Comparison of ENCODE assay signal across 3 worm cellular contexts in the genomic region with DNA sequence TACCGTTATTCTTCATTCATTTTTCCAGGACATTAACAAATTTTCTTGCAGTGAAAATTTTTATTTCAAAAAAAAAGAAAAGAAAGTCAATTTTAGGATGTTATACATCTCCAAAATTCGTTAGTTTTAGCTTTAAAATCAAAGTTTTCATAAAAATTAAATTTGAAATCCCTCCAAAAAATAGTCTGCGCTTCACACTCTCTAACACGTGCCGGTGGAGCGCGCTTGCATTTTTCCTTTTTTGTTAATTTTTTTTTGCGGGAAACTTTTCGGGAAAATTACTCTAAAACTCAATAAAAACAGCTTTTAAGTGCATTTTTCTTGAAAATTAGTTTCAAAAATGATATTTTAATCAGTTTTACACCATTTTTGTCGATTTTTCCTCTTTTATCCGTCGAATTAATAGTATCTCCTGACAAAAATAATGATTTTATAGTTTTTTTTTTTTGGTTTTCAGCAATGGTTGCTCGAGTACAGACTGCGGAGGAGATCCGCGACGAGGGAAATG.
TF ChIP-seq lines count a peak whose summit lies in the region.

A gene (plus strand): TSS at position 458 of the 508 bp plus-strand sequence.

TF ChIP-seq in whole organism, L1 larva, 84 proteins besides CTCF, POLR2A, EP300 and RAD21 (continued from another document):
- TF ChIP-seq mab-9 (GFP tag; IDR thresholded peaks at IDR 0.05; lab: Robert Waterston, UW) (no peak), dpl-1 (GFP tag; optimal IDR thresholded peaks at IDR 0.05; lab: Kevin White, UChicago) (peak; percentile 91 to 94 (median 92)), fkh-4 (tag; optimal IDR thresholded peaks at IDR 0.05; lab: Kevin White, UChicago; ENCODE audit: borderline replicate concordance) (no peak), zip-4 (GFP tag; optimal IDR thresholded peaks at IDR 0.05; lab: Kevin White, UChicago) (no peak), unc-62 (GFP tag; optimal IDR thresholded peaks at IDR 0.05; lab: Kevin White, UChicago) (no peak), efl-1 (optimal IDR thresholded peaks at IDR 0.05; lab: Kevin White, UChicago) (peak; percentile 79 to 94), efl-1 (GFP tag; optimal IDR thresholded peaks at IDR 0.05 in 1 of 2; lab: Kevin White, UChicago) (peak; percentile 93 to 99), fkh-10 (GFP tag; optimal IDR thresholded peaks at IDR 0.05; lab: Kevin White, UChicago) (no peak), jun-1 (tag; optimal IDR thresholded peaks at IDR 0.05; lab: Kevin White, UChicago) (peak; percentile 18), fos-1 (tag; optimal IDR thresholded peaks at IDR 0.05; lab: Kevin White, UChicago) (peak; percentile 35), tbx-2 (tag; optimal IDR thresholded peaks at IDR 0.05; lab: Kevin White, UChicago) (peak; percentile 40), ceh-82 (tag; optimal IDR thresholded peaks at IDR 0.05; lab: Kevin White, UChicago) (peak; percentile 38 to 73 (median 64)), nhr-77 (tag; optimal IDR thresholded peaks at IDR 0.05; lab: Kevin White, UChicago) (peak; percentile 7), elt-3 (tag; optimal IDR thresholded peaks at IDR 0.05; lab: Kevin White, UChicago) (peak in 1 of 6 experiments; percentile 17), ceh-90 (tag; optimal IDR thresholded peaks at IDR 0.05; lab: Kevin White, UChicago) (no peak), lin-39 (tag; optimal IDR thresholded peaks at IDR 0.05; lab: Kevin White, UChicago) (peak; percentile 19), C04F5.9 (tag; optimal IDR thresholded peaks at IDR 0.05; lab: Kevin White, UChicago) (no peak), nhr-71 (tag; optimal IDR thresholded peaks at IDR 0.05; lab: Kevin White, UChicago) (peak; percentile 66), xbp-1 (tag; optimal IDR thresholded peaks at IDR 0.05; lab: Kevin White, UChicago) (peak; percentile 36), dsc-1 (tag; optimal IDR thresholded peaks at IDR 0.05; lab: Kevin White, UChicago) (no peak), skn-1 (tag; optimal IDR thresholded peaks at IDR 0.05; lab: Kevin White, UChicago) (peak; percentile 49), lsy-2 (tag; optimal IDR thresholded peaks at IDR 0.05; lab: Kevin White, UChicago) (peak; percentile 61 to 82), nhr-237 (tag; optimal IDR thresholded peaks at IDR 0.05; lab: Kevin White, UChicago) (peak; percentile 21), nhr-47 (tag; optimal IDR thresholded peaks at IDR 0.05; lab: Kevin White, UChicago) (peak; percentile 63), lin-35 (GFP tag; optimal IDR thresholded peaks at IDR 0.05; lab: Kevin White, UChicago) (peak; percentile 94 to 96), isw-1 (GFP tag; IDR thresholded peaks at IDR 0.05; lab: Robert Waterston, UW) (peak; percentile 42)

TF ChIP-seq in whole organism, L3 larva, 47 proteins besides CTCF, POLR2A, EP300 and RAD21 (continued from another document):
- peak; percentile 67 for TF ChIP-seq nfya-1 (tag; optimal IDR thresholded peaks at IDR 0.05; lab: Kevin White, UChicago; ENCODE audit: insufficient read depth)
TF ChIP-seq in whole organism, L3 larva: peak in this region for 4.

TF ChIP-seq in whole organism, L4 larva, 104 proteins besides CTCF, POLR2A, EP300 and RAD21 (continued from another document):
- TF ChIP-seq pha-4 (GFP tag; IDR thresholded peaks at IDR 0.05; lab: Robert Waterston, UW) (no peak), pha-4 (tag; optimal IDR thresholded peaks at IDR 0.05; lab: Kevin White, UChicago) (no peak), zip-11 (GFP tag; IDR thresholded peaks at IDR 0.05; lab: Robert Waterston, UW) (no peak), spr-1 (tag; optimal IDR thresholded peaks at IDR 0.05; lab: Kevin White, UChicago) (no peak), nhr-6 (tag; optimal IDR thresholded peaks at IDR 0.05; lab: Kevin White, UChicago) (peak; percentile 26), hif-1 (tag; optimal IDR thresholded peaks at IDR 0.05; lab: Kevin White, UChicago) (no peak), attf-4 (tag; optimal IDR thresholded peaks at IDR 0.05; lab: Kevin White, UChicago) (no peak), lin-29 (GFP tag; IDR thresholded peaks at IDR 0.05; lab: Robert Waterston, UW) (no peak), lin-38 (GFP tag; IDR thresholded peaks at IDR 0.05; lab: Robert Waterston, UW) (peak; percentile 92), lim-7 (GFP tag; IDR thresholded peaks at IDR 0.05; lab: Robert Waterston, UW) (no peak), mxl-3 (GFP tag; optimal IDR thresholded peaks at IDR 0.05; lab: Kevin White, UChicago) (no peak), ceh-32 (tag; optimal IDR thresholded peaks at IDR 0.05; lab: Kevin White, UChicago; ENCODE audit: poor library complexity) (no peak), aly-2 (tag; optimal IDR thresholded peaks at IDR 0.05; lab: Kevin White, UChicago) (no peak), dpl-1 (GFP tag; optimal IDR thresholded peaks at IDR 0.05; lab: Kevin White, UChicago) (peak; percentile 88), aha-1 (tag; lab: Kevin White, UChicago) (peak; percentile 14), rbr-2 (tag; optimal IDR thresholded peaks at IDR 0.05; lab: Kevin White, UChicago) (no peak), F37D6.2 (tag; optimal IDR thresholded peaks at IDR 0.05; lab: Kevin White, UChicago) (no peak), dmd-9 (GFP tag; IDR thresholded peaks at IDR 0.05; lab: Robert Waterston, UW) (no peak), jun-1 (tag; optimal IDR thresholded peaks at IDR 0.05; lab: Kevin White, UChicago) (no peak), vab-7 (GFP tag; IDR thresholded peaks at IDR 0.05; lab: Robert Waterston, UW) (no peak), mxl-2 (GFP tag; conservative IDR thresholded peaks at IDR 0.05; lab: Robert Waterston, UW) (no peak), ceh-44 (GFP tag; IDR thresholded peaks at IDR 0.05; lab: Robert Waterston, UW) (no peak), Y105C5A.15 (GFP tag; IDR thresholded peaks at IDR 0.05; lab: Robert Waterston, UW) (no peak), php-3 (GFP tag; IDR thresholded peaks at IDR 0.05; lab: Robert Waterston, UW) (no peak), zfp-3 (GFP tag; conservative IDR thresholded peaks at IDR 0.05; lab: Robert Waterston, UW) (no peak), ceh-28 (tag; optimal IDR thresholded peaks at IDR 0.05; lab: Kevin White, UChicago) (no peak), D1046.2 (GFP tag; IDR thresholded peaks at IDR 0.05; lab: Robert Waterston, UW) (no peak), egl-27 (tag; optimal IDR thresholded peaks at IDR 0.05; lab: Kevin White, UChicago) (no peak), nhr-25 (tag; optimal IDR thresholded peaks at IDR 0.05; lab: Kevin White, UChicago; ENCODE audit: borderline replicate concordance, insufficient read depth) (no peak), zag-1 (tag; optimal IDR thresholded peaks at IDR 0.05; lab: Kevin White, UChicago) (no peak), R02D3.7 (tag; optimal IDR thresholded peaks at IDR 0.05; lab: Kevin White, UChicago) (no peak), nhr-10 (tag; optimal IDR thresholded peaks at IDR 0.05; lab: Kevin White, UChicago) (no peak), fos-1 (tag; optimal IDR thresholded peaks at IDR 0.05; lab: Kevin White, UChicago) (no peak), unc-130 (GFP tag; optimal IDR thresholded peaks at IDR 0.05; lab: Kevin White, UChicago) (no peak), dmd-6 (GFP tag; IDR thresholded peaks at IDR 0.05; lab: Robert Waterston, UW) (no peak), ZK337.2 (GFP tag; IDR thresholded peaks at IDR 0.05; lab: Robert Waterston, UW) (no peak), hmg-1.1 (GFP tag; IDR thresholded peaks at IDR 0.05; lab: Robert Waterston, UW) (no peak), F49E8.2 (tag; optimal IDR thresholded peaks at IDR 0.05; lab: Kevin White, UChicago; ENCODE audit: borderline replicate concordance) (no peak), nhr-76 (tag; optimal IDR thresholded peaks at IDR 0.05; lab: Kevin White, UChicago) (no peak), ceh-62 (tag; optimal IDR thresholded peaks at IDR 0.05; lab: Kevin White, UChicago) (no peak), ama-1 (optimal IDR thresholded peaks at IDR 0.05; lab: Kevin White, UChicago) (no peak), zfp-2 (tag; optimal IDR thresholded peaks at IDR 0.05; lab: Kevin White, UChicago) (no peak), lin-39 (tag; optimal IDR thresholded peaks at IDR 0.05; lab: Kevin White, UChicago) (no peak), ceh-82 (tag; optimal IDR thresholded peaks at IDR 0.05; lab: Kevin White, UChicago) (no peak), mep-1 (tag; optimal IDR thresholded peaks at IDR 0.05; lab: Kevin White, UChicago) (peak; percentile 30), egl-43 (GFP tag; IDR thresholded peaks at IDR 0.05; lab: Robert Waterston, UW) (no peak), snpc-4 (tag; optimal IDR thresholded peaks at IDR 0.05; lab: Kevin White, UChicago) (no peak), mes-2 (tag; optimal IDR thresholded peaks at IDR 0.05; lab: Kevin White, UChicago; ENCODE audit: poor library complexity, severe bottlenecking) (peak; percentile 46), cey-2 (tag; optimal IDR thresholded peaks at IDR 0.05; lab: Kevin White, UChicago; ENCODE audit: borderline replicate concordance, insufficient read depth) (no peak), Y5F2A.4 (GFP tag; optimal IDR thresholded peaks at IDR 0.05; lab: Kevin White, UChicago) (no peak), lin-13 (GFP tag; optimal IDR thresholded peaks at IDR 0.05; lab: Kevin White, UChicago) (no peak), T20F7.1 (GFP tag; optimal IDR thresholded peaks at IDR 0.05; lab: Kevin White, UChicago) (no peak), hlh-30 (tag; optimal IDR thresholded peaks at IDR 0.05; lab: Kevin White, UChicago; ENCODE audit: insufficient read depth) (peak; percentile 50), nhr-77 (tag; optimal IDR thresholded peaks at IDR 0.05; lab: Kevin White, UChicago) (no peak), nhr-48 (tag; optimal IDR thresholded peaks at IDR 0.05; lab: Kevin White, UChicago) (no peak), spr-3 (GFP tag; optimal IDR thresholded peaks at IDR 0.05; lab: Kevin White, UChicago) (no peak)
